Worm (Caenorhabditis elegans): ENCODE measurements around the gene C54D10.5.

- no peak for TF ChIP-seq ceh-62 (tag; optimal IDR thresholded peaks at IDR 0.05)
- TF ChIP-seq aly-2 (tag; optimal IDR thresholded peaks at IDR 0.05), result no peak
- no peak for TF ChIP-seq daf-16 (GFP tag; optimal IDR thresholded peaks at IDR 0.05)
- no peak for TF ChIP-seq daf-16 (tag; optimal IDR thresholded peaks at IDR 0.05)
- no peak for TF ChIP-seq ztf-11 (tag; optimal IDR thresholded peaks at IDR 0.05)
- no peak for TF ChIP-seq mdt-29 (GFP tag; IDR thresholded peaks at IDR 0.05)
- TF ChIP-seq Y48G9A.11 (GFP tag; IDR thresholded peaks at IDR 0.05), result no peak
- TF ChIP-seq ceh-28 (tag; optimal IDR thresholded peaks at IDR 0.05), result no peak
- no peak for TF ChIP-seq lin-15B (tag; optimal IDR thresholded peaks at IDR 0.05)
- TF ChIP-seq fkh-10 (GFP tag; optimal IDR thresholded peaks at IDR 0.05), result no peak
- TF ChIP-seq D1046.2 (GFP tag; IDR thresholded peaks at IDR 0.05), result no peak
These were observed at the start of gene C54D10.5 for ce11 chrV:12429039-12429438.

Measured in whole organism, L4 larva.